Worm (Caenorhabditis elegans): ENCODE results near the gene T14G12.6.

DNA sequence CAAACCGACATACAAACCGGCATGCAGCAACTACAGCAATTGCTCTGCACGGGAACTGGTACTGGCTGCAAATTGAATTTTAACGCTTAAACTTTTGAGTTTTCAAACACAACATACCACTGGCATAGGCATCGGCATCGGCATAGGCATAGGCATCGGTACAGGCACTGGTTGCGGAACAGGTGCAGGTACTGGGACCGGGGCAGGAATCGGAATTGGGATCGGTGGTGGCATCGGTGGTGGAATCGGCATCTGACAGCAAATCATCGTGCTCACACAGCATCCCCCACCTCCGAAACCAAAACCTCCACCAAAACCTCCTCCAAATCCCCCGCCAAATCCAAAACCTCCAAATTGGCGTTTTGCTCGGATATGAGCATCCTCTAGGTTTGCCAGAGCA lies 34.9 kb upstream of the T14G12.6 start:
- TF ChIP-seq tab-1 (GFP tag; IDR thresholded peaks at IDR 0.05) = no peak
- no peak for TF ChIP-seq flt-1 (GFP tag; IDR thresholded peaks at IDR 0.05)
- TF ChIP-seq cog-1 (tag; optimal IDR thresholded peaks at IDR 0.05) = no peak
- no peak for TF ChIP-seq ztf-23 (GFP tag; IDR thresholded peaks at IDR 0.05)
- no peak for TF ChIP-seq klf-2 (GFP tag; conservative IDR thresholded peaks at IDR 0.05)
- TF ChIP-seq T22C8.4 (GFP tag; IDR thresholded peaks at IDR 0.05) = no peak
- TF ChIP-seq ztf-29 (GFP tag; IDR thresholded peaks at IDR 0.05) = no peak
- TF ChIP-seq med-1 (GFP tag; optimal IDR thresholded peaks at IDR 0.05; ENCODE audit: insufficient read depth) = no peak
- no peak for TF ChIP-seq ref-1 (GFP tag; conservative IDR thresholded peaks at IDR 0.05)

All from whole organism, midembryonic.